Fruit fly (Drosophila melanogaster): ENCODE data around the gene Setd3.

Gene Setd3

DNA sequence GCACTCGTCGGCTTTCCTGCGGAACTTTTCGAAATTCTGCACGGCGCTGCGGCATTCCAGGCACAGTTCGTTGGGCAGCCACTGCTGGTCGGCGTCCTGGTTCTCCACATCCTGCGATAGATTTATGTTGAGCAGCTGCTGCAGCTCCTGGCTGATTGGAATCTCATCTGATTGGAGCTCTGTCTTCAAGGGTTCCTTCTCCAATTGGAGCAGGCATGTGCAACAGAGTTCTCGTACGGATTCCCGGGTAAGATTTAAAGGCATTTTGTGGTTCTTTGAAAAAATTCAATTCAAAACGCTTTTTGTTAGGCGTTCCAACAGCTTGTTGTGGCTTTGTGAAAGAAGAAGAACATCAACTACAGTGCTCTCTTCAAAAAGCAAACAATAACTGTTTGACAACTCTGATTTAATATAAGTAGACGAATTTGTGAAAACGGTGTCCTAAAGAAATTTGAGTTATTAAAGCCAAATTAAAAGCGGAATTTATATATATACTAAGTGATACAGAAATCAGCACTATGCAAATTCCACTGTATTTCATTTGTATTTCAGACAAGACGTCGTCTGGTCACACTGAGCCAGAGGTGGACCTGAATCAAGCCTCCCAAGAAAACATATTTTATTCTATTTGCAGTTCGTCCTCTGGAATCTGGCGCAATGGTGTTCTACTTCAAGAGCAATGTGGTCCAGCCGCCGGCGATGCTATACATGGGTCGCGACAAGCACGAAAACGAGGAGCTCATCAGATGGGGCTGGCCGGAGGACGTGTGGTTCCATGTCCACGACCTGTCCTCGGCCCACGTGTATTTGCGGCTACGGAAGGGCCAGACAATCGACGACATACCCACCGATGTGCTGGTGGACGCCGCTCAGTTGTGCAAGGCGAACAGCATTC, 45.0 kb upstream of the Setd3 start, which contains the start of the genes CG3032 and CG4593 (continued):
- TF ChIP-seq CG18599 (GFP tag; optimal IDR thresholded peaks at IDR 0.05) (peak; percentile 86), chif (GFP tag; optimal IDR thresholded peaks at IDR 0.05) (peak; percentile 48 to 71), mam (GFP tag; optimal IDR thresholded peaks at IDR 0.05) (peak; percentile 89), CG9727 (GFP tag; optimal IDR thresholded peaks at IDR 0.05) (peak; percentile 70), CG11560 (tag; IDR thresholded peaks at IDR 0.05) (peak; percentile 69; the same call in 2 of the 3 replicates), zf30C (GFP tag; optimal IDR thresholded peaks at IDR 0.05) (no peak), CG12942 (GFP tag; optimal IDR thresholded peaks at IDR 0.05) (peak; percentile 70), repo (GFP tag; optimal IDR thresholded peaks at IDR 0.05) (no peak), CG8924 (tag; optimal IDR thresholded peaks at IDR 0.05) (peak; percentile 77), Atf6 (GFP tag; IDR thresholded peaks at IDR 0.05) (peak; percentile 88), phol (tag; optimal IDR thresholded peaks at IDR 0.05) (peak; percentile 78), croc (GFP tag; conservative IDR thresholded peaks at IDR 0.05) (peak; percentile 61), CG17912 (GFP tag; optimal IDR thresholded peaks at IDR 0.05) (no peak), abd-A (tag; optimal IDR thresholded peaks at IDR 0.05) (no peak), ranshi (GFP tag; IDR thresholded peaks at IDR 0.05) (peak; percentile 87; the same call in 1 of the 2 replicates), stc (GFP tag; IDR thresholded peaks at IDR 0.05) (peak; percentile 84), CG13775 (GFP tag; optimal IDR thresholded peaks at IDR 0.05) (peak; percentile 65), Hmr (GFP tag; optimal IDR thresholded peaks at IDR 0.05) (peak; percentile 86), knrl (GFP tag; IDR thresholded peaks at IDR 0.05; ENCODE audit: partially characterized antibody) (peak; percentile 28; the same call in 1 of the 3 replicates), CG14050 (GFP tag; IDR thresholded peaks at IDR 0.05) (peak; percentile 83), Rx (GFP tag; IDR thresholded peaks at IDR 0.05) (peak; percentile 85), sc (optimal IDR thresholded peaks at IDR 0.05) (no peak), sc (GFP tag; optimal IDR thresholded peaks at IDR 0.05) (no peak), bowl (GFP tag; IDR thresholded peaks at IDR 0.05) (peak; percentile 64), fru (optimal IDR thresholded peaks at IDR 0.05) (no peak), CG8478 (optimal IDR thresholded peaks at IDR 0.05) (no peak), pum (GFP tag; optimal IDR thresholded peaks at IDR 0.05) (peak; percentile 68), CG12744 (GFP tag; optimal IDR thresholded peaks at IDR 0.05) (peak; percentile 52), CG10366 (GFP tag; IDR thresholded peaks at IDR 0.05) (peak; percentile 92), Ptx1 (GFP tag; IDR thresholded peaks at IDR 0.05) (peak; percentile 95), Dad (GFP tag; optimal IDR thresholded peaks at IDR 0.05) (peak; percentile 33), E2f1 (GFP tag; IDR thresholded peaks at IDR 0.05) (peak; percentile 90), jigr1 (GFP tag; IDR thresholded peaks at IDR 0.05) (peak; percentile 65; the same call in 2 of the 3 replicates), inv (GFP tag; IDR thresholded peaks at IDR 0.05; ENCODE audit: partially characterized antibody) (no peak), Ets97D (GFP tag; optimal IDR thresholded peaks at IDR 0.05) (peak; percentile 54), CG12391 (tag; optimal IDR thresholded peaks at IDR 0.05) (peak; percentile 85), ken (GFP tag; IDR thresholded peaks at IDR 0.05) (peak; percentile 91), psq (GFP tag; optimal IDR thresholded peaks at IDR 0.05) (peak; percentile 11), org-1 (GFP tag; optimal IDR thresholded peaks at IDR 0.05) (peak; percentile 40), Atf3 (GFP tag; optimal IDR thresholded peaks at IDR 0.05) (peak; percentile 34), HLH54F (GFP tag; optimal IDR thresholded peaks at IDR 0.05) (peak; percentile 77), tgo (GFP tag; IDR thresholded peaks at IDR 0.05) (peak; percentile 88), fd102C (GFP tag; optimal IDR thresholded peaks at IDR 0.05) (no peak), CG8281 (tag; optimal IDR thresholded peaks at IDR 0.05) (peak; percentile 15), CG4707 (GFP tag; optimal IDR thresholded peaks at IDR 0.05) (no peak), CG33557 (GFP tag; optimal IDR thresholded peaks at IDR 0.05) (peak; percentile 27), CG2202 (tag; optimal IDR thresholded peaks at IDR 0.05) (peak; percentile 43), zfh2 (GFP tag; optimal IDR thresholded peaks at IDR 0.05) (peak; percentile 83), gsb-n (tag; optimal IDR thresholded peaks at IDR 0.05) (peak; percentile 60), CG1024 (GFP tag; IDR thresholded peaks at IDR 0.05) (peak; percentile 64)
